Fruit fly (Drosophila melanogaster) whole organism, prepupa: Measurements from ENCODE around the gene Obp18a.

Experiments used
- Blimp-1 ChIP-seq: fragments of 200-800 bp; sonication (Bioruptor generic); optimal IDR thresholded peaks from 3 replicates; lab custom pipeline; 2017; ENCODE audit warnings: missing biosample characterization, missing genetic modification characterization, mild to moderate bottlenecking, moderate library complexity, missing genetic modification reagents
- CG10631 ChIP-seq: fragments of 200-800 bp; sonication (Bioruptor generic); optimal IDR thresholded peaks from 2 replicates; lab custom pipeline; 2016; ENCODE audit warnings: missing biosample characterization, missing genetic modification characterization
- CG10669 ChIP-seq: fragments of 200-800 bp; sonication (Bioruptor generic); optimal IDR thresholded peaks from 3 replicates; lab custom pipeline; 2018; ENCODE audit warnings: missing biosample characterization, mild to moderate bottlenecking, missing genetic modification characterization, moderate library complexity
- CG11294 ChIP-seq: fragments of 200-800 bp; sonication (Bioruptor generic); IDR thresholded peaks from 2 replicates; pipeline ENCODE4 v1.3.6; 2022; ENCODE audit warnings: missing biosample characterization, missing genetic modification characterization
- CG11762 ChIP-seq: fragments of 200-800 bp; sonication (Bioruptor generic); optimal IDR thresholded peaks from 3 replicates; lab custom pipeline; 2016; ENCODE audit warnings: missing biosample characterization, missing genetic modification characterization; ENCODE audit not compliant: insufficient read depth
- CG11902 ChIP-seq: fragments of 200-800 bp; sonication (Bioruptor generic); optimal IDR thresholded peaks from 3 replicates; lab custom pipeline; 2016; ENCODE audit warnings: missing biosample characterization, missing genetic modification characterization
- CG15336 ChIP-seq: fragments of 200-800 bp; sonication (Bioruptor generic); IDR thresholded peaks from 2 replicates; pipeline ENCODE4 v1.3.6; 2022; ENCODE audit warnings: missing biosample characterization, missing genetic modification characterization
- CG16779 ChIP-seq: fragments of 200-800 bp; sonication (Bioruptor generic); optimal IDR thresholded peaks from 3 replicates; lab custom pipeline; 2017; ENCODE audit warnings: missing biosample characterization, mild to moderate bottlenecking, missing genetic modification characterization
- CG32006 ChIP-seq: fragments of 200-800 bp; sonication (Bioruptor generic); optimal IDR thresholded peaks from 3 replicates; lab custom pipeline; 2017; ENCODE audit warnings: missing biosample characterization, mild to moderate bottlenecking, missing genetic modification characterization
- CG34406 ChIP-seq: fragments of 200-800 bp; sonication (Bioruptor generic); optimal IDR thresholded peaks from 3 replicates; lab custom pipeline; 2016; ENCODE audit warnings: missing biosample characterization, missing genetic modification characterization
- CG3919 ChIP-seq: fragments of 200-800 bp; sonication (Bioruptor generic); optimal IDR thresholded peaks from 3 replicates; lab custom pipeline; 2016; ENCODE audit warnings: missing biosample characterization, missing genetic modification characterization
- CG4318 ChIP-seq: fragments of 200-800 bp; sonication (Bioruptor generic); optimal IDR thresholded peaks from 3 replicates; lab custom pipeline; 2017; ENCODE audit warnings: missing biosample characterization, mild to moderate bottlenecking, missing genetic modification characterization
- CG6163 ChIP-seq: fragments of 200-800 bp; sonication (Bioruptor generic); IDR thresholded peaks from 3 replicates; pipeline ENCODE4 v1.3.6; 2022; ENCODE audit warnings: missing biosample characterization, missing genetic modification characterization
- CG6276 ChIP-seq: fragments of 200-800 bp; sonication (Bioruptor generic); optimal IDR thresholded peaks from 2 replicates; lab custom pipeline; 2017; ENCODE audit warnings: missing biosample characterization, mild to moderate bottlenecking, missing genetic modification characterization
- CG6792 ChIP-seq: fragments of 200-800 bp; sonication (Bioruptor generic); optimal IDR thresholded peaks from 3 replicates; lab custom pipeline; 2016; ENCODE audit warnings: missing biosample characterization, missing genetic modification characterization
- CG6808 ChIP-seq: fragments of 200-800 bp; sonication (Bioruptor generic); optimal IDR thresholded peaks from 3 replicates; lab custom pipeline; 2017; ENCODE audit warnings: missing biosample characterization, missing genetic modification characterization, mild to moderate bottlenecking, moderate library complexity, missing genetic modification reagents
- CG6854 ChIP-seq: fragments of 200-800 bp; sonication (Bioruptor generic); optimal IDR thresholded peaks from 2 replicates; lab custom pipeline; 2017; ENCODE audit warnings: missing biosample characterization, mild to moderate bottlenecking, missing genetic modification characterization
- CG7368 ChIP-seq: fragments of 200-800 bp; sonication (Bioruptor generic); optimal IDR thresholded peaks from 3 replicates; lab custom pipeline; 2016; ENCODE audit warnings: missing biosample characterization, missing genetic modification characterization
- CG8319 ChIP-seq: fragments of 200-800 bp; sonication (Bioruptor generic); optimal IDR thresholded peaks from 3 replicates; lab custom pipeline; 2016; ENCODE audit warnings: missing biosample characterization, missing genetic modification characterization
- CG9139 ChIP-seq: fragments of 200-800 bp; sonication (Bioruptor generic); optimal IDR thresholded peaks from 3 replicates; lab custom pipeline; 2017; ENCODE audit warnings: missing biosample characterization, mild to moderate bottlenecking, missing genetic modification characterization
- Eip75B ChIP-seq: fragments of 200-800 bp; sonication (Bioruptor generic); optimal IDR thresholded peaks from 3 replicates; lab custom pipeline; 2016; ENCODE audit warnings: missing biosample characterization, missing genetic modification characterization
- Eip93F ChIP-seq: fragments of 200-800 bp; sonication (Bioruptor generic); optimal IDR thresholded peaks from 2 replicates; lab custom pipeline; 2016; ENCODE audit warnings: missing biosample characterization, mild to moderate bottlenecking, missing genetic modification characterization
- Ets21C ChIP-seq: fragments of 200-800 bp; sonication (Bioruptor generic); optimal IDR thresholded peaks from 3 replicates; lab custom pipeline; 2016; ENCODE audit warnings: missing biosample characterization, missing genetic modification characterization
- Hr38 ChIP-seq: sonication (Bioruptor generic); optimal IDR thresholded peaks from 2 replicates; lab custom pipeline; 2016; ENCODE audit warnings: missing biosample characterization, missing genetic modification characterization
- Hr4 ChIP-seq: fragments of 200-800 bp; sonication (Bioruptor generic); optimal IDR thresholded peaks from 3 replicates; lab custom pipeline; 2016; ENCODE audit warnings: missing biosample characterization, missing genetic modification characterization
- Lpt ChIP-seq: fragments of 200-800 bp; sonication (Bioruptor generic); optimal IDR thresholded peaks from 3 replicates; lab custom pipeline; 2016; ENCODE audit warnings: missing biosample characterization, missing genetic modification characterization
- Met ChIP-seq: fragments of 200-800 bp; sonication (Bioruptor generic); optimal IDR thresholded peaks from 3 replicates; lab custom pipeline; 2016; ENCODE audit warnings: missing biosample characterization, missing genetic modification characterization
- OdsH ChIP-seq: fragments of 200-800 bp; sonication (Bioruptor generic); optimal IDR thresholded peaks from 3 replicates; lab custom pipeline; 2016; ENCODE audit warnings: missing biosample characterization, missing genetic modification characterization
- Smox ChIP-seq: fragments of 200-800 bp; sonication (Bioruptor generic); optimal IDR thresholded peaks from 3 replicates; lab custom pipeline; 2016; ENCODE audit warnings: missing biosample characterization, missing genetic modification characterization
- Sox102F ChIP-seq: fragments of 200-800 bp; sonication (Bioruptor generic); optimal IDR thresholded peaks from 2 replicates; lab custom pipeline; 2016; ENCODE audit warnings: missing biosample characterization, mild to moderate bottlenecking, missing genetic modification characterization
- Sox15 ChIP-seq: fragments of 200-800 bp; sonication (Bioruptor generic); optimal IDR thresholded peaks from 3 replicates; lab custom pipeline; 2016; ENCODE audit warnings: missing biosample characterization, missing genetic modification characterization
- achi ChIP-seq: fragments of 200-800 bp; sonication (Bioruptor generic); optimal IDR thresholded peaks from 3 replicates; lab custom pipeline; 2016; ENCODE audit warnings: missing biosample characterization, missing genetic modification characterization
- acj6 ChIP-seq: fragments of 200-800 bp; sonication (Bioruptor generic); optimal IDR thresholded peaks from 3 replicates; lab custom pipeline; 2016; ENCODE audit warnings: missing biosample characterization, missing genetic modification characterization
- cyc ChIP-seq: fragments of 200-800 bp; sonication (Bioruptor generic); optimal IDR thresholded peaks from 3 replicates; lab custom pipeline; 2016; ENCODE audit warnings: missing biosample characterization, missing genetic modification characterization
- dac ChIP-seq: fragments of 200-800 bp; sonication (Bioruptor generic); optimal IDR thresholded peaks from 2 replicates; lab custom pipeline; 2017; ENCODE audit warnings: missing biosample characterization, mild to moderate bottlenecking, missing genetic modification characterization
- eg ChIP-seq: fragments of 200-800 bp; sonication (Bioruptor generic); IDR thresholded peaks from 3 replicates; pipeline ENCODE4 v1.3.6; 2022; ENCODE audit warnings: missing biosample characterization, missing genetic modification characterization
- esn ChIP-seq: fragments of 200-800 bp; sonication (Bioruptor generic); optimal IDR thresholded peaks from 2 replicates; lab custom pipeline; 2016; ENCODE audit warnings: missing biosample characterization, mild to moderate bottlenecking, missing genetic modification characterization, moderate library complexity
- fd59A ChIP-seq: fragments of 200-800 bp; sonication (Bioruptor generic); optimal IDR thresholded peaks from 2 replicates; lab custom pipeline; 2017; ENCODE audit warnings: missing biosample characterization, mild to moderate bottlenecking, missing genetic modification characterization, missing genetic modification reagents
- fd85E ChIP-seq: fragments of 200-800 bp; sonication (Bioruptor generic); optimal IDR thresholded peaks from 3 replicates; lab custom pipeline; 2016; ENCODE audit warnings: missing biosample characterization, missing genetic modification characterization
- lz ChIP-seq: fragments of 200-800 bp; sonication (Bioruptor generic); optimal IDR thresholded peaks from 3 replicates; lab custom pipeline; 2016; ENCODE audit warnings: missing biosample characterization, missing genetic modification characterization
- net ChIP-seq: fragments of 200-800 bp; sonication (Bioruptor generic); optimal IDR thresholded peaks from 3 replicates; lab custom pipeline; 2016; ENCODE audit warnings: missing biosample characterization, missing genetic modification characterization
- salr ChIP-seq, 2 experiments: fragments of 200-800 bp; sonication (Bioruptor generic); optimal IDR thresholded peaks; 3 replicates each; lab custom pipeline; 2016 to 2018; ENCODE audit warnings: missing biosample characterization in 2 of 2, missing genetic modification characterization in 2 of 2, mild to moderate bottlenecking in 1 of 2
- spab ChIP-seq: fragments of 200-800 bp; sonication (Bioruptor generic); optimal IDR thresholded peaks from 2 replicates; lab custom pipeline; 2017; ENCODE audit warnings: missing biosample characterization, mild to moderate bottlenecking, missing genetic modification characterization, missing genetic modification reagents
- ss ChIP-seq, 2 experiments: fragments of 200-800 bp; sonication (Bioruptor generic); optimal IDR thresholded peaks; 2 replicates in 1 of 2; 3 replicates in 1 of 2; lab custom pipeline; 2017 to 2018; ENCODE audit warnings: mild to moderate bottlenecking in 2 of 2, missing biosample characterization in 2 of 2, missing genetic modification characterization in 2 of 2, moderate library complexity in 1 of 2
- svp ChIP-seq: fragments of 200-800 bp; sonication (Bioruptor generic); peaks from one replicate; lab custom pipeline; 2016; ENCODE audit warnings: missing biosample characterization, missing genetic modification characterization
- topi ChIP-seq: fragments of 200-800 bp; sonication (Bioruptor generic); optimal IDR thresholded peaks from 3 replicates; lab custom pipeline; 2016; ENCODE audit warnings: missing biosample characterization, missing genetic modification characterization

Gene Obp18a

dm6 chrX:19164726-19165125 lies 29.1 kb upstream of the Obp18a start (continued):
- TF ChIP-seq OdsH (GFP tag; lab: Kevin White, UChicago) = peak; percentile 48
- TF ChIP-seq net = peak; percentile 22
- peak; percentile 18 for TF ChIP-seq CG11902 (GFP tag; lab: Kevin White, UChicago)
- TF ChIP-seq Sox102F (GFP tag; lab: Kevin White, UChicago) = peak; percentile 68
- TF ChIP-seq CG6163 (GFP tag; lab: Robert Waterston, UW) = no peak
- no peak for TF ChIP-seq spab
- TF ChIP-seq CG11762 (GFP tag; lab: Kevin White, UChicago) = no peak
- TF ChIP-seq CG34406 = peak; percentile 55
- peak; percentile 41 for TF ChIP-seq CG32006 (GFP tag; lab: Kevin White, UChicago)
- TF ChIP-seq fd85E (GFP tag; lab: Kevin White, UChicago) = no peak
- peak; percentile 24 for TF ChIP-seq achi (GFP tag; lab: Kevin White, UChicago)
- no peak for TF ChIP-seq Eip93F
- TF ChIP-seq CG10631 (GFP tag; lab: Kevin White, UChicago) = peak; percentile 46
- TF ChIP-seq lz (GFP tag; lab: Kevin White, UChicago) = peak; percentile 75
- TF ChIP-seq cyc (GFP tag; lab: Kevin White, UChicago) = peak; percentile 52
- no peak for TF ChIP-seq CG7368 (GFP tag; lab: Kevin White, UChicago)
- TF ChIP-seq CG6808 (GFP tag; lab: Kevin White, UChicago) = no peak
- TF ChIP-seq CG6792 (GFP tag; lab: Kevin White, UChicago) = peak; percentile 53
- TF ChIP-seq CG6854 (GFP tag; lab: Kevin White, UChicago) = no peak
- TF ChIP-seq dac (GFP tag; lab: Kevin White, UChicago) = no peak
- peak; percentile 88 for TF ChIP-seq svp (GFP tag; lab: Kevin White, UChicago)
- TF ChIP-seq CG6276 (GFP tag; lab: Kevin White, UChicago) = no peak
- TF ChIP-seq CG11294 (GFP tag; lab: Robert Waterston, UW) = no peak
- no peak for TF ChIP-seq eg (GFP tag; lab: Robert Waterston, UW)
- TF ChIP-seq esn (GFP tag; lab: Kevin White, UChicago) = peak; percentile 79
- no peak for TF ChIP-seq Lpt
- TF ChIP-seq Hr38 (GFP tag; lab: Kevin White, UChicago) = no peak
- TF ChIP-seq acj6 (GFP tag; lab: Kevin White, UChicago) = peak; percentile 47
- TF ChIP-seq salr (GFP tag; optimal IDR thresholded peaks at IDR 0.05; lab: Kevin White, UChicago) = no peak
- no peak for TF ChIP-seq CG3919
- TF ChIP-seq CG10669 = no peak
- no peak for TF ChIP-seq CG16779 (tag; lab: Kevin White, UChicago)
- TF ChIP-seq ss (GFP tag; optimal IDR thresholded peaks at IDR 0.05; lab: Kevin White, UChicago) = no peak
- peak; percentile 19 for TF ChIP-seq CG4318 (GFP tag; lab: Kevin White, UChicago)
- TF ChIP-seq Ets21C (GFP tag; lab: Kevin White, UChicago) = peak; percentile 65
- no peak for TF ChIP-seq CG8319 (GFP tag; lab: Kevin White, UChicago)

- no peak for TF ChIP-seq CG10631 (GFP tag; lab: Kevin White, UChicago)
- TF ChIP-seq acj6 (GFP tag; lab: Kevin White, UChicago) = no peak
- peak; percentile 17 for TF ChIP-seq Blimp-1 (GFP tag; lab: Kevin White, UChicago)
Measured at dm6 chrX:19163446-19163845, 27.8 kb upstream of the Obp18a start.

- TF ChIP-seq topi (GFP tag; lab: Kevin White, UChicago) (peak; percentile 61), Eip75B (peak; percentile 69), CG6792 (GFP tag; lab: Kevin White, UChicago) (peak; percentile 83), lz (GFP tag; lab: Kevin White, UChicago) (peak; percentile 81), CG7368 (GFP tag; lab: Kevin White, UChicago) (peak; percentile 35), Met (GFP tag; lab: Kevin White, UChicago) (peak; percentile 69), CG11902 (GFP tag; lab: Kevin White, UChicago) (peak; percentile 12), CG6808 (GFP tag; lab: Kevin White, UChicago) (peak; percentile 47), Smox (GFP tag; lab: Kevin White, UChicago) (peak; percentile 81), CG11294 (GFP tag; lab: Robert Waterston, UW) (0 out of 2 replicates have a peak, but pooled peaks have one; percentile 12), salr (GFP tag; optimal IDR thresholded peaks at IDR 0.05; lab: Kevin White, UChicago) (peak; percentile 37 to 59), CG3919 (peak; percentile 39), Eip93F (no peak), CG34406 (peak; percentile 71), CG32006 (GFP tag; lab: Kevin White, UChicago) (peak; percentile 81), Sox15 (GFP tag; lab: Kevin White, UChicago) (peak; percentile 58), CG15336 (GFP tag; lab: Robert Waterston, UW) (no peak; the same call in 1 of the 2 replicates), fd59A (peak; percentile 67), CG9139 (GFP tag; lab: Kevin White, UChicago) (no peak), Hr4 (GFP tag; lab: Kevin White, UChicago) (peak; percentile 52), fd85E (GFP tag; lab: Kevin White, UChicago) (peak; percentile 11)
Measured at dm6 chrX:19162249-19162914, 26.7 kb upstream of the Obp18a start.
